Worm (Caenorhabditis elegans): ENCODE results near the gene T08B6.1.

The T08B6.1 gene

DNA sequence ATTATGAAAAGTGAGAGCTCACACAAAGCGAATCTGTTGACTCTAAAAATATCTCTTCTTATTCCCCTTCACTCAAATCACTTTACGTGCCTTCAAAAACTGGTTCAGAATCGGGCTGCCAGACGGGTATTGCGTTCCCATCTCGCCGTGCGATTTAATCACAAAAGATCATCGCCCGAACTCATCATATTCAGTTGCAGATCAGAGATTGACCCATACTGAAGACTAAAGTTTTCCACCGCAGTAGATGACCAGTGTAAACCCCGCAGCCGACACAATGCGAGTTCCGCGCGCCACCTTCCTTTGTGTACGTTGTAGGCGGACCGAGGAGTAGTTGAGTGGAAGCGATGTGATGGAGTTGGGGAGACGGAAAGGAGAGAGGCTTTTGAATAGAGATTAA lies 6.5 kb downstream of the T08B6.1 start (continued):
- TF ChIP-seq ZK546.5 (tag; optimal IDR thresholded peaks at IDR 0.05) (no peak), nhr-21 (tag; optimal IDR thresholded peaks at IDR 0.05) (peak; percentile 70), mab-5 (tag; optimal IDR thresholded peaks at IDR 0.05) (no peak), lin-13 (GFP tag; optimal IDR thresholded peaks at IDR 0.05) (peak; percentile 54), unc-55 (GFP tag; optimal IDR thresholded peaks at IDR 0.05) (no peak), nhr-237 (tag; optimal IDR thresholded peaks at IDR 0.05) (no peak), fos-1 (tag; optimal IDR thresholded peaks at IDR 0.05) (peak; percentile 48), R02D3.7 (tag; optimal IDR thresholded peaks at IDR 0.05) (no peak), nhr-129 (tag; optimal IDR thresholded peaks at IDR 0.05) (no peak), zag-1 (tag; optimal IDR thresholded peaks at IDR 0.05) (no peak), blmp-1 (tag; optimal IDR thresholded peaks at IDR 0.05; ENCODE audit: insufficient read depth) (no peak), ama-1 (optimal IDR thresholded peaks at IDR 0.05) (peak; percentile 84), ceh-16 (tag; optimal IDR thresholded peaks at IDR 0.05) (no peak), peb-1 (tag; optimal IDR thresholded peaks at IDR 0.05) (peak; percentile 16), nhr-11 (tag; optimal IDR thresholded peaks at IDR 0.05) (no peak), unc-62 (GFP tag; optimal IDR thresholded peaks at IDR 0.05) (no peak)

DNA sequence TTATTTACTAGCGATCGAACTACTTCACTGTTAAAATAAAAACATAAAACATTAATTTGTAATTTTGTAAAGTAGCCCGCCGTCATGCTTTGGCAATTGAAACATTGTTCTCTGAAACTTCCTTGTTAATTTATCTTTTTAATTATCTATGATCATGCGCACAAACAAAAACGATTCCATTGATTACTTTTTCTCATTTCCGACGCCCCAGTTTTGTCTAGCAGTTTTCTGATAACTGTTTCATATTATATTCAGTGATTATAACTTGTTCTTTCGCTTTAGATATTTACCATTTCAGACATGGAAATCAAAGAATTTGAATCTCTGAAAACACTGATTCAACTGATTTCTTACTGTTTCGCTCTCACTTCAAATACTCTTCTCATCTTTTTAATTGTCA lies 10.1 kb downstream of the T08B6.1 start, which contains the start of gene str-170:
Gene str-170 (plus strand): TSS at position 301 of the 400 bp plus-strand sequence.
- TF ChIP-seq nhr-23 (tag; optimal IDR thresholded peaks at IDR 0.05) (no peak), mdl-1 (tag; optimal IDR thresholded peaks at IDR 0.05) (no peak), snpc-4 (tag; optimal IDR thresholded peaks at IDR 0.05) (no peak), skn-1 (tag; optimal IDR thresholded peaks at IDR 0.05) (no peak), sma-3 (GFP tag; optimal IDR thresholded peaks at IDR 0.05) (no peak), sma-9 (GFP tag; optimal IDR thresholded peaks at IDR 0.05) (no peak), sma-9 (tag; optimal IDR thresholded peaks at IDR 0.05) (no peak), peb-1 (tag; optimal IDR thresholded peaks at IDR 0.05) (no peak), lin-39 (tag; optimal IDR thresholded peaks at IDR 0.05) (no peak), Y55F3AM.14 (GFP tag; optimal IDR thresholded peaks at IDR 0.05) (no peak), ceh-82 (tag; optimal IDR thresholded peaks at IDR 0.05) (no peak), ZK546.5 (tag; optimal IDR thresholded peaks at IDR 0.05) (no peak), R02D3.7 (tag; optimal IDR thresholded peaks at IDR 0.05) (no peak), ceh-16 (tag; optimal IDR thresholded peaks at IDR 0.05) (no peak), nhr-129 (tag; optimal IDR thresholded peaks at IDR 0.05) (no peak), nhr-11 (tag; optimal IDR thresholded peaks at IDR 0.05) (no peak), nhr-77 (tag; optimal IDR thresholded peaks at IDR 0.05) (no peak), lsy-2 (tag; optimal IDR thresholded peaks at IDR 0.05) (no peak), ztf-11 (tag; optimal IDR thresholded peaks at IDR 0.05) (no peak), unc-39 (tag; optimal IDR thresholded peaks at IDR 0.05) (no peak)

DNA sequence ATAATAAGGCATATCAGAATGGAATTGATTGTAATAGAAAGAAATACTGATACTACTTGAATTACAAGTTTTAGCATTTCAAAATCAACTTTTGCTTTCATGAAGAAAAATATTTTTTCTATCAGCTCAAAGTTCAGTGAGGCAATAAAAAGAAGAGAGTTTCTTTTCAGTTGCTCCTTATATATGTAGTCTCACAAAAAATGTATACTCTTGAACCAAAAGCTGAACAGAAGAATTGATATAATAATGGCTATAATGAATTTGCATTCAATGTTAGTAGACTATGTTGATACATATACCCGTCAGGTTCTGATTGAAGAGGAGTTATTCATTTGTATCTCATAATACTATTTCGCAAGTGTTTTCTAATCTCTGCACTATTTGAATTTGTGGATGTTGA lies 12.6 kb downstream of the T08B6.1 start, which contains the start of gene str-174:
Gene str-174 (minus strand): TSS at position 101 of the 400 bp plus-strand sequence.
- TF ChIP-seq lin-11 (tag; optimal IDR thresholded peaks at IDR 0.05) (no peak), alr-1 (tag; optimal IDR thresholded peaks at IDR 0.05) (no peak), mbf-1 (tag; optimal IDR thresholded peaks at IDR 0.05) (no peak), snpc-4 (tag; optimal IDR thresholded peaks at IDR 0.05) (no peak), egl-27 (tag; optimal IDR thresholded peaks at IDR 0.05) (no peak), nhr-23 (tag; optimal IDR thresholded peaks at IDR 0.05) (no peak), nhr-129 (tag; optimal IDR thresholded peaks at IDR 0.05) (no peak), nhr-6 (tag; optimal IDR thresholded peaks at IDR 0.05) (no peak), nhr-77 (tag; optimal IDR thresholded peaks at IDR 0.05) (no peak), gmeb-1 (tag; optimal IDR thresholded peaks at IDR 0.05) (no peak)

DNA sequence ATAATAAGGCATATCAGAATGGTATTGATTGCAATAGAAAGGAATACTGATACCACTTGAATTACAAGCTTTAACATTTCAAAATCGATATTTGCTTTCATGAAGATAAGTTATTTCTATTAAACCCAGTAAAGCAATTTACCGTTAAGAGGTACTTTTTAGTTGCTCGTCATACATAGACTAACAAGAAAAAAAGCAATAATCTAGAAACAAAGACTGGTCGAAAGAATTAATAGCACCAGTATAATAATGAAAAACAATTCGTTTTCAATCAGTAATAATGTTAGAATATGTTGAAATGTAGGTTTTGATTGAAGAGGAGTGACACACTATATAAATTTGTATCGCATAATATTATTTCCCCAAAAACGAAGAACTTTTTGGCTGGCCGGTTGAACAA lies 16.6 kb downstream of the T08B6.1 start, which contains the start of gene str-175:
Gene str-175 (minus strand): TSS at position 101 of the 400 bp plus-strand sequence.
- no peak for TF ChIP-seq ama-1 (optimal IDR thresholded peaks at IDR 0.05)
- no peak for TF ChIP-seq lsy-2 (tag; optimal IDR thresholded peaks at IDR 0.05)

DNA sequence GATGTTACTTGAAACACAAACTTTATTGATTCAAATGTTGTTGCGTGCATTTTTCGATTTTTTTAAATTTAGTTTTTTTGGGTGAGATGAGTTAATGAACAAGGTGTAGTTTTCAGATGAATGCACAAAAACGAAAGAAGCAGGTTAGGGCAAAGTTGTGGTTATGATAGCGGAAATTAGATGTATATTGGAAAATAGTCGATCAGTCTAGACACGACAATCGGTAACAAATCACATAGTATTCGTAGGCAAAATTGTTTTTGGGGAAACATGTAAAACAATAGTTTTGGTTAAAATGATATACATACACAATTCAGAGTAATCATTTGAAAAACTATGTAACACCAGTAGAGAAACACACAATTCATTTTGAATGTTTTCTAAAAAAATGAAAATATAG lies 19.5 kb downstream of the T08B6.1 start, which contains the start of gene str-172:
Gene str-172 (minus strand): TSS at position 101 of the 400 bp plus-strand sequence.
- no peak for TF ChIP-seq ztf-1 (GFP tag; conservative IDR thresholded peaks at IDR 0.05)
- TF ChIP-seq nhr-6 (tag; optimal IDR thresholded peaks at IDR 0.05) = no peak
- TF ChIP-seq ama-1 (optimal IDR thresholded peaks at IDR 0.05) = no peak
- TF ChIP-seq ceh-16 (tag; optimal IDR thresholded peaks at IDR 0.05) = no peak
- TF ChIP-seq alr-1 (tag; optimal IDR thresholded peaks at IDR 0.05) = no peak
- no peak for TF ChIP-seq nhr-21 (tag; optimal IDR thresholded peaks at IDR 0.05)
- no peak for TF ChIP-seq ztf-11 (tag; optimal IDR thresholded peaks at IDR 0.05)

Measured in whole organism, L2 larva.